Worm (Caenorhabditis elegans) whole organism, midembryonic: ENCODE data around the gene str-261.
A peak's percentile ranks its signal among the peaks of the same experiment; 100 is the strongest.

Experiments
- T22C8.4 ChIP-seq: fragments of 200-800 bp; sonication (Bioruptor generic); IDR thresholded peaks from 2 replicates; pipeline ENCODE4 v1.3.6; 2022; ENCODE audit warnings: missing genetic modification characterization, missing compliant biosample characterization
- cog-1 ChIP-seq: sonication (generic microtip); optimal IDR thresholded peaks from 2 replicates; lab custom pipeline; 2016; ENCODE audit warnings: missing genetic modification characterization, missing compliant biosample characterization
- flt-1 ChIP-seq: fragments of 200-800 bp; sonication (Bioruptor generic); IDR thresholded peaks from 2 replicates; pipeline ENCODE4 v1.3.6; 2022; ENCODE audit warnings: missing genetic modification characterization, missing compliant biosample characterization
- klf-2 ChIP-seq: fragments of 200-800 bp; sonication (Bioruptor generic); conservative IDR thresholded peaks from 2 replicates; pipeline ENCODE4 v1.3.6; 2022; ENCODE audit warnings: missing genetic modification reagents, missing genetic modification characterization, missing compliant biosample characterization
- med-1 ChIP-seq: sonication (generic microtip); optimal IDR thresholded peaks from 2 replicates; lab custom pipeline; 2017; ENCODE audit warnings: missing genetic modification characterization, mild to moderate bottlenecking, missing compliant biosample characterization, antibody characterized with exemption, missing genetic modification reagents; ENCODE audit not compliant: insufficient read depth
- ref-1 ChIP-seq: fragments of 200-800 bp; sonication (Bioruptor generic); conservative IDR thresholded peaks from 2 replicates; pipeline ENCODE4 v1.3.6; 2022; ENCODE audit warnings: missing genetic modification reagents, missing genetic modification characterization, missing compliant biosample characterization
- tab-1 ChIP-seq: fragments of 200-800 bp; sonication (Bioruptor generic); IDR thresholded peaks from 2 replicates; pipeline ENCODE4 v1.3.6; 2022; ENCODE audit warnings: missing genetic modification characterization, missing compliant biosample characterization
- ztf-23 ChIP-seq: fragments of 200-800 bp; sonication (Bioruptor generic); IDR thresholded peaks from 2 replicates; pipeline ENCODE4 v1.3.6; 2022; ENCODE audit warnings: missing genetic modification reagents, missing genetic modification characterization, missing compliant biosample characterization
- ztf-29 ChIP-seq: fragments of 200-800 bp; sonication (Bioruptor generic); IDR thresholded peaks from 2 replicates; pipeline ENCODE4 v1.3.6; 2022; ENCODE audit warnings: missing genetic modification reagents, missing genetic modification characterization, missing compliant biosample characterization

Gene str-261

DNA sequence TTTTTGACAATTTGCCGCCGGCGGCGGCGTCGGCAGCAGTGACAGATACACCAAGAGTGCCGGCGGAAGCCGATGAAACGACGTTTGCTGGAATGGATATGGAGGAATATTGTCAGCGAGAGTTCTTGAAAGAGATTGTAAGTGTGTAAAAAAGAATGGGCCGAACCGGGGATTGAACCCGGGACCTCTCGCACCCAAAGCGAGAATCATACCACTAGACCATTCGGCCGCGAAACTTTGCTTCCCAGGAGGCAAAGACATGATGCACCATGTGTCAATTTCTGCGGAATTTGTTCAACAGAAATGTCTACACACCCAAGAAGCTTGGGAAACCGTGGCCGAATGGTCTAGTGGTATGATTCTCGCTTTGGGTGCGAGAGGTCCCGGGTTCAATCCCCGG lies 7.6 kb upstream of the str-261 start:
- 0 out of 2 replicates have a peak, but pooled peaks have one; percentile 15 for TF ChIP-seq ztf-29
- TF ChIP-seq med-1 (GFP tag; lab: Kevin White, UChicago): no peak
- peak; percentile 81 for TF ChIP-seq ztf-23
- peak; percentile 10; the same call in 1 of the 2 replicates for TF ChIP-seq T22C8.4
- TF ChIP-seq tab-1 (GFP tag; lab: Robert Waterston, UW): peak; percentile 58
- 0 out of 2 replicates have a peak, but pooled peaks have one; percentile 6 for TF ChIP-seq ref-1 (GFP tag; lab: Robert Waterston, UW)
- no peak; the same call in 1 of the 2 replicates for TF ChIP-seq klf-2 (GFP tag; lab: Robert Waterston, UW)
- TF ChIP-seq flt-1 (GFP tag; lab: Robert Waterston, UW): peak; percentile 78
- peak; percentile 17 for TF ChIP-seq cog-1 (tag; lab: Kevin White, UChicago)

- TF ChIP-seq ztf-23 (no peak), tab-1 (GFP tag; lab: Robert Waterston, UW) (no peak), T22C8.4 (no peak), ref-1 (GFP tag; lab: Robert Waterston, UW) (no peak), klf-2 (GFP tag; lab: Robert Waterston, UW) (no peak), flt-1 (GFP tag; lab: Robert Waterston, UW) (no peak), ztf-29 (no peak), med-1 (GFP tag; lab: Kevin White, UChicago) (no peak), cog-1 (tag; lab: Kevin White, UChicago) (no peak)
Measured at ce11 chrIII:11068553-11068952, 5.8 kb upstream of the str-261 start, which contains the start of gene W09D6.1. Gene W09D6.1 (plus strand): TSS chrIII:11068853.

- no peak for TF ChIP-seq tab-1 (GFP tag; lab: Robert Waterston, UW)
- TF ChIP-seq ztf-23: no peak
- TF ChIP-seq flt-1 (GFP tag; lab: Robert Waterston, UW): no peak
- no peak for TF ChIP-seq T22C8.4
Measured at ce11 chrIII:11069265-11069664, 5.0 kb upstream of the str-261 start.

DNA sequence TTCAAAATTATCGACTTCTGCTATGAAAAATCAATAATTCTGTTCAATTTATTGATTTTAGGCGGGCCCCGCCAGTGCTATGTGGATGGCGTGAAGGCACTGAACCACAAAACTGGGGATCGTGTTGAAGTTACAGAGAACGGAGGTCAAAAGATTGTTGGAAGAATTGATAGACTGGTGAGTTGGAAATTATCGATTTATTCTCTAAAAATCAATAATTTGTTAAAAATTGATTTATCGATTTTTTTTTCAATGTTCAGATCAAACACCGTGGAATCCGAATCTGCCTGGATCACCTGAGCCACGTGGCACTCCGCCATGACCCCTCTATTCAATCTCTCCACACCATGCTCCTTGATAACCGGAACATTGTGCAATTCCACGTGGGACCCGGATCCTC lies 4.1 kb upstream of the str-261 start:
- TF ChIP-seq ztf-29 (no peak), klf-2 (GFP tag; lab: Robert Waterston, UW) (no peak), T22C8.4 (peak; percentile 83)

- peak; percentile 51; the same call in 1 of the 2 replicates for TF ChIP-seq T22C8.4
- no peak for TF ChIP-seq flt-1 (GFP tag; lab: Robert Waterston, UW)
Measured at ce11 chrIII:11076743-11077142, 2.4 kb downstream of the str-261 start.

DNA sequence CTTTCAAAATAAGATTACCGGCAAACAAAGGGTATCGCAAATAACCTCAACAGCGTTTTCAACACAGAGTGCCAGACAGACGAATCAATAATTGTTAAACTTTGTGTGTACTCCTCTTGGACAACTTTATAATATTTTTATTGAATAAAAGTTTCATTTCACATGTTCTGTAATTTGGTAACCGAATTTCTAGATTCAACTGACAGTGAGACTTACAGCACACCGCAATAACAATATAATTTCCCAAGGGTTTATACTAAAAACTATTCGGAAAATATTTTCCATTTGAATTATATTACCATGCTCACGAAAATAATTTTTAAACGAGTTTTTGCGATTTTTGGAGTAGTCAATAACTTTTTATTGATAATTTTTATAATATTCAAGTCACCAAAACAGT lies 3.1 kb downstream of the str-261 start, which contains the start of gene str-246:
Gene str-246, plus strand, starts transcription at position 301 of the 400 bp plus-strand sequence.
- TF ChIP-seq ztf-23 (no peak), ztf-29 (no peak), flt-1 (GFP tag; lab: Robert Waterston, UW) (no peak), T22C8.4 (no peak), med-1 (GFP tag; lab: Kevin White, UChicago) (no peak), ref-1 (GFP tag; lab: Robert Waterston, UW) (no peak)

ce11 chrIII:11079445-11079844 lies 5.1 kb downstream of the str-261 start, which contains the start of gene W09D6.4:
Gene W09D6.4 (plus strand): TSS chrIII:11079745.
- TF ChIP-seq tab-1 (GFP tag; lab: Robert Waterston, UW) (no peak), cog-1 (tag; lab: Kevin White, UChicago) (no peak), flt-1 (GFP tag; lab: Robert Waterston, UW) (no peak), klf-2 (GFP tag; lab: Robert Waterston, UW) (no peak), ztf-23 (no peak), ztf-29 (no peak), T22C8.4 (no peak), med-1 (GFP tag; lab: Kevin White, UChicago) (no peak), ref-1 (GFP tag; lab: Robert Waterston, UW) (no peak)

DNA sequence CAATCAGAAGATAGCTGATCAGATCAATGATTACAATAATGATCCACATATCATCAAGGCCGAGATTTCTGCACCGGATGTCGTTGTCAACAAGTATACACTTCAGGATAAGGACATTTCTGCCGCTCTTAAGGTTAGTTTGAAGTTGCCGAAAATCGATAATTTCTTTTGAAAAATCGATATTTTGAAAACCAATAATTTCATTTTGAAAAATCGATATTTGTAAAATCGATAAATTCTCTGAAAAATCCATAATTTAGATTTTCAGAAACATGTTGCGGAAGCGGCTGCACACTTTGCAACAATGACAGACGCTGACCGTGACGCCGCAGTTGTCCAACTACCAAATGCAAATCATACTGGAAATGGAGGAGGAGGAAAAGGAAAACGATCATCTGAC lies 5.6 kb downstream of the str-261 start:
- TF ChIP-seq T22C8.4: peak; percentile 80

DNA sequence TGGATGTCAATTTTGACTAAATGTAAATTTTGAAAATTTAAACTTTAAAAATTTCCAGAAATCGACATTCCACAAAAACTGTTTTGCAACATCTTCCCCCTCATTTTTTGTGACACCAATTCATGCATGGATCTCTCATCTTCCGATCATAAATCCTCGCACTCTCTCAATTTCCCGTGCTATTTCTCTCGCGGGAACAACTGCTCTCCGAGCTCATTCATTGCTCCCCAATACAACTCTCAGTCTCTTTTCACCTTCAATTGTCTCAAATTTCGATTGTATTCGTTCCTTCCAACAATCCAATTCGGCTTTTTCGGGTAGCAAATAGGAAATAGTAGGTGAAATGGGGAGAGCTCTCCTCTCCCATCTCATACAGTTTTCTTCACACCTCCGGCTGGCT lies 8.3 kb downstream of the str-261 start:
- TF ChIP-seq cog-1 (tag; lab: Kevin White, UChicago): no peak
- no peak for TF ChIP-seq ref-1 (GFP tag; lab: Robert Waterston, UW)
- no peak for TF ChIP-seq med-1 (GFP tag; lab: Kevin White, UChicago)
- TF ChIP-seq tab-1 (GFP tag; lab: Robert Waterston, UW): no peak
- no peak for TF ChIP-seq ztf-23
- no peak for TF ChIP-seq flt-1 (GFP tag; lab: Robert Waterston, UW)
- TF ChIP-seq T22C8.4: no peak
- TF ChIP-seq ztf-29: no peak

ce11 chrIII:11083993-11084392 lies 9.7 kb downstream of the str-261 start:
- no peak for TF ChIP-seq ztf-29
- TF ChIP-seq klf-2 (GFP tag; lab: Robert Waterston, UW): no peak
- TF ChIP-seq ztf-23: no peak
- TF ChIP-seq tab-1 (GFP tag; lab: Robert Waterston, UW): no peak
- no peak for TF ChIP-seq cog-1 (tag; lab: Kevin White, UChicago)
- TF ChIP-seq ref-1 (GFP tag; lab: Robert Waterston, UW): no peak
- TF ChIP-seq T22C8.4: no peak
- TF ChIP-seq flt-1 (GFP tag; lab: Robert Waterston, UW): no peak
- TF ChIP-seq med-1 (GFP tag; lab: Kevin White, UChicago): no peak

- TF ChIP-seq cog-1 (tag; lab: Kevin White, UChicago): no peak
- TF ChIP-seq T22C8.4: no peak
- no peak for TF ChIP-seq ztf-29
Measured at ce11 chrIII:11087442-11087841, 13.1 kb downstream of the str-261 start.
